Worm (Caenorhabditis elegans) whole organism, L4 larva: ENCODE data around the gene nhr-122.

Source experiments
- F26F4.8 ChIP-seq: fragments of 200-800 bp; sonication (Bioruptor generic); conservative IDR thresholded peaks from 2 replicates; pipeline ENCODE4 v1.3.6; 2022; ENCODE audit warnings: missing genetic modification characterization, missing compliant biosample characterization
- aly-2 ChIP-seq: sonication (generic microtip); optimal IDR thresholded peaks from 2 replicates; lab custom pipeline; 2018; ENCODE audit warnings: missing biosample characterization, missing genetic modification characterization
- ceh-32 ChIP-seq: sonication (generic microtip); optimal IDR thresholded peaks from 2 replicates; lab custom pipeline; 2016; ENCODE audit warnings: mild to moderate bottlenecking, missing genetic modification characterization, missing compliant biosample characterization; ENCODE audit not compliant: poor library complexity
- ces-1 ChIP-seq: fragments of 150-350 bp; sonication (generic microtip); optimal IDR thresholded peaks from 4 replicates; lab custom pipeline; 2014; ENCODE audit warnings: missing biosample characterization, missing genetic modification reagents, missing genetic modification characterization
- fos-1 ChIP-seq: fragments of 150-350 bp; optimal IDR thresholded peaks from 2 replicates; lab custom pipeline; 2014; ENCODE audit warnings: missing biosample characterization, missing genetic modification characterization
- mxl-3 ChIP-seq: fragments of 200-800 bp; sonication (Bioruptor generic); optimal IDR thresholded peaks from 2 replicates; lab custom pipeline; 2018; ENCODE audit warnings: mild to moderate bottlenecking, missing genetic modification characterization, missing compliant biosample characterization
- nhr-28 ChIP-seq: fragments of 150-350 bp; optimal IDR thresholded peaks from 2 replicates; lab custom pipeline; 2014; ENCODE audit warnings: missing biosample characterization, missing genetic modification characterization
- pqm-1 ChIP-seq: sonication (generic microtip); optimal IDR thresholded peaks from 2 replicates; lab custom pipeline; 2017; ENCODE audit warnings: missing biosample characterization, missing genetic modification characterization
- spr-1 ChIP-seq: sonication (generic microtip); optimal IDR thresholded peaks from 2 replicates; lab custom pipeline; 2016; ENCODE audit warnings: mild to moderate bottlenecking, missing genetic modification characterization, missing compliant biosample characterization
- ztf-11 ChIP-seq: fragments of 150-350 bp; optimal IDR thresholded peaks from 2 replicates; lab custom pipeline; 2014; ENCODE audit warnings: missing biosample characterization, missing genetic modification characterization

DNA sequence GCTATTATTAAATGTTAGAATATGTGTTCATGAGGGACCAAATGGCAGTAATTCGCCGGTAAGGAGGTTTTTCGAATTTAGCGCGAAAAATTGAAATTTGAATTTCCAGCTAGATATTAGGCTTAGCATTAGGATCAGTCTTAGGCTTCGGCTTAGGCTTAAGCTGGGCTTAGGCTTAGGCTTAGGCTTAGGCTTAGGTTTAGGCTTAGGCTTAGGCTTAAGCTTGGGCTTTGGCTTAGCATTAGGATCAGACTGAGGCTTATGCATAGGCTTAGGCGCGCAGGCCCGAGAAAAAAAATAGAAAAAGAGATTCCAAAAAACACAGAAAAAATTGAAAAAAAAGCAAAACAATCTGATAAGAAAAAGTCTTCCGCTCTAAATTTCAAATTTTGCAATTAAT, 14.6 kb downstream of the nhr-122 start:
- TF ChIP-seq spr-1 (tag; lab: Kevin White, UChicago): no peak
- TF ChIP-seq ces-1: no peak
- TF ChIP-seq aly-2: no peak
- TF ChIP-seq ceh-32 (tag; lab: Kevin White, UChicago): no peak
- no peak for TF ChIP-seq fos-1
- TF ChIP-seq pqm-1 (tag; lab: Kevin White, UChicago): no peak
- no peak for TF ChIP-seq nhr-28 (tag; lab: Kevin White, UChicago)
- no peak for TF ChIP-seq F26F4.8
- TF ChIP-seq ztf-11: no peak
- no peak for TF ChIP-seq mxl-3 (GFP tag; lab: Kevin White, UChicago)
